Fruit fly (Drosophila melanogaster) Kc167 (cell line): ENCODE results near the gene CG5262.

Experiments
- h ChIP-seq: fragments of >200 bp; optimal IDR thresholded peaks from 3 replicates; lab custom pipeline; 2018; ENCODE audit warnings: missing external identifiers
- psq ChIP-seq: fragments of >200 bp; optimal IDR thresholded peaks from 2 replicates; lab custom pipeline; 2017; ENCODE audit warnings: missing external identifiers
- ttk ChIP-seq: sonication (Bioruptor generic); optimal IDR thresholded peaks from 2 replicates; lab custom pipeline; 2017; ENCODE audit warnings: missing external identifiers

- no peak for TF ChIP-seq h (lab: Kevin White, UChicago)
- no peak for TF ChIP-seq ttk (lab: Kevin White, UChicago)
- TF ChIP-seq psq (lab: Kevin White, UChicago): no peak
Measured at dm6 chr3L:20439772-20440171, 9.5 kb upstream of the CG5262 start, which contains the start of gene Hpd.
